Worm (Caenorhabditis elegans) whole organism, midembryonic: ENCODE data around the gene F54H5.5.

Experiments
- T22C8.4 ChIP-seq: fragments of 200-800 bp; sonication (Bioruptor generic); IDR thresholded peaks from 2 replicates; pipeline ENCODE4 v1.3.6; 2022; ENCODE audit warnings: missing genetic modification characterization, missing compliant biosample characterization
- cog-1 ChIP-seq: sonication (generic microtip); optimal IDR thresholded peaks from 2 replicates; lab custom pipeline; 2016; ENCODE audit warnings: missing genetic modification characterization, missing compliant biosample characterization
- flt-1 ChIP-seq: fragments of 200-800 bp; sonication (Bioruptor generic); IDR thresholded peaks from 2 replicates; pipeline ENCODE4 v1.3.6; 2022; ENCODE audit warnings: missing genetic modification characterization, missing compliant biosample characterization
- klf-2 ChIP-seq: fragments of 200-800 bp; sonication (Bioruptor generic); conservative IDR thresholded peaks from 2 replicates; pipeline ENCODE4 v1.3.6; 2022; ENCODE audit warnings: missing genetic modification reagents, missing genetic modification characterization, missing compliant biosample characterization
- tab-1 ChIP-seq: fragments of 200-800 bp; sonication (Bioruptor generic); IDR thresholded peaks from 2 replicates; pipeline ENCODE4 v1.3.6; 2022; ENCODE audit warnings: missing genetic modification characterization, missing compliant biosample characterization
- ztf-29 ChIP-seq: fragments of 200-800 bp; sonication (Bioruptor generic); IDR thresholded peaks from 2 replicates; pipeline ENCODE4 v1.3.6; 2022; ENCODE audit warnings: missing genetic modification reagents, missing genetic modification characterization, missing compliant biosample characterization

- TF ChIP-seq ztf-29 (GFP tag; lab: Robert Waterston, UW) (no peak), klf-2 (no peak), tab-1 (GFP tag; lab: Robert Waterston, UW) (no peak), T22C8.4 (GFP tag; lab: Robert Waterston, UW) (no peak), flt-1 (GFP tag; lab: Robert Waterston, UW) (no peak), cog-1 (no peak)
Observed at ce11 chrII:6619007-6619406, 8.1 kb downstream of the F54H5.5 start.
